Worm (Caenorhabditis elegans) whole organism, L1 larva: Measurements from ENCODE around the gene algn-12.

Experiments
- C04F5.9 ChIP-seq: sonication (generic microtip); optimal IDR thresholded peaks from 2 replicates; lab custom pipeline; 2016; ENCODE audit warnings: missing genetic modification characterization, missing compliant biosample characterization
- C16A3.4 ChIP-seq: fragments of 150-350 bp; optimal IDR thresholded peaks from 2 replicates; lab custom pipeline; 2014; ENCODE audit warnings: missing biosample characterization, missing genetic modification characterization
- C34B4.2 ChIP-seq: sonication (generic microtip); optimal IDR thresholded peaks from 2 replicates; lab custom pipeline; 2017; ENCODE audit warnings: mild to moderate bottlenecking, missing genetic modification characterization, missing compliant biosample characterization
- F16B12.6 ChIP-seq: fragments of 150-350 bp; optimal IDR thresholded peaks from 2 replicates; lab custom pipeline; 2014; ENCODE audit warnings: missing biosample characterization, missing genetic modification characterization
- aha-1 ChIP-seq: fragments of 150-350 bp; optimal IDR thresholded peaks from 2 replicates; lab custom pipeline; 2014; ENCODE audit warnings: missing biosample characterization, missing genetic modification characterization
- aly-2 ChIP-seq: fragments of 150-350 bp; optimal IDR thresholded peaks from 2 replicates; lab custom pipeline; 2014; ENCODE audit warnings: missing biosample characterization, missing genetic modification characterization
- ama-1 ChIP-seq: fragments of 150-350 bp; optimal IDR thresholded peaks from 2 replicates; lab custom pipeline; 2014
- blmp-1 ChIP-seq: fragments of 150-350 bp; optimal IDR thresholded peaks from 2 replicates; lab custom pipeline; 2014; ENCODE audit warnings: missing biosample characterization, missing genetic modification characterization
- ceh-63 ChIP-seq: fragments of 200-800 bp; sonication (Bioruptor generic); optimal IDR thresholded peaks from 2 replicates; lab custom pipeline; 2018; ENCODE audit warnings: mild to moderate bottlenecking, missing genetic modification characterization, missing compliant biosample characterization
- ceh-8 ChIP-seq: fragments of 200-800 bp; sonication (Bioruptor generic); optimal IDR thresholded peaks from 2 replicates; lab custom pipeline; 2018; ENCODE audit warnings: mild to moderate bottlenecking, missing genetic modification characterization, moderate library complexity, missing compliant biosample characterization
- ceh-82 ChIP-seq, 3 experiments: fragments of 150-350 bp in 1 of 3; sonication (generic microtip) in 2 of 3; optimal IDR thresholded peaks; 2 replicates each; lab custom pipeline; 2014 to 2017; ENCODE audit warnings: missing biosample characterization in 3 of 3, missing genetic modification characterization in 3 of 3
- dpl-1 ChIP-seq, 3 experiments: fragments of 150-350 bp in 2 of 3; sonication (generic microtip) in 1 of 3; optimal IDR thresholded peaks; 2 replicates each; lab custom pipeline; 2014 to 2017; ENCODE audit warnings: missing biosample characterization in 3 of 3, missing genetic modification characterization in 3 of 3, missing genetic modification reagents in 3 of 3
- dsc-1 ChIP-seq: sonication (generic microtip); optimal IDR thresholded peaks from 2 replicates; lab custom pipeline; 2016; ENCODE audit warnings: mild to moderate bottlenecking, missing genetic modification characterization, missing compliant biosample characterization
- efl-1 ChIP-seq, 4 experiments: fragments of 150-350 bp; optimal IDR thresholded peaks in 3 of 4; peaks in 1 of 4; 1 replicate in 1 of 4; 2 replicates in 3 of 4; lab custom pipeline; 2014; ENCODE audit warnings: missing biosample characterization in 2 of 4, missing genetic modification characterization in 2 of 4, missing genetic modification reagents in 2 of 4
- elt-2 ChIP-seq: sonication (generic microtip); optimal IDR thresholded peaks from 2 replicates; lab custom pipeline; 2016; ENCODE audit warnings: missing genetic modification characterization, mild to moderate bottlenecking, inconsistent platforms, missing compliant biosample characterization, missing genetic modification reagents
- fkh-8 ChIP-seq: sonication (generic microtip); optimal IDR thresholded peaks from 2 replicates; lab custom pipeline; 2016; ENCODE audit warnings: mild to moderate bottlenecking, missing genetic modification characterization, missing compliant biosample characterization
- fos-1 ChIP-seq: fragments of 150-350 bp; optimal IDR thresholded peaks from 2 replicates; lab custom pipeline; 2014; ENCODE audit warnings: missing biosample characterization, missing genetic modification characterization
- irx-1 ChIP-seq: sonication (generic microtip); optimal IDR thresholded peaks from 2 replicates; lab custom pipeline; 2016; ENCODE audit warnings: missing genetic modification characterization, missing compliant biosample characterization
- isw-1 ChIP-seq: fragments of 200-800 bp; sonication (Bioruptor generic); IDR thresholded peaks from 2 replicates; pipeline ENCODE4 v1.3.6; 2022; ENCODE audit warnings: missing genetic modification characterization, missing compliant biosample characterization
- jun-1 ChIP-seq: fragments of 150-350 bp; optimal IDR thresholded peaks from 2 replicates; lab custom pipeline; 2014; ENCODE audit warnings: missing biosample characterization, missing genetic modification reagents, missing genetic modification characterization
- lin-15B ChIP-seq: fragments of 150-350 bp; sonication (generic microtip); optimal IDR thresholded peaks from 3 replicates; lab custom pipeline; 2014; ENCODE audit warnings: missing biosample characterization, missing genetic modification characterization
- lin-35 ChIP-seq, 2 experiments: fragments of 150-350 bp; optimal IDR thresholded peaks; 2 replicates each; lab custom pipeline; 2014; ENCODE audit warnings: missing biosample characterization in 2 of 2, missing genetic modification characterization in 2 of 2, missing genetic modification reagents in 2 of 2
- lin-39 ChIP-seq: fragments of 150-350 bp; optimal IDR thresholded peaks from 2 replicates; lab custom pipeline; 2014; ENCODE audit warnings: missing biosample characterization, missing genetic modification reagents, missing genetic modification characterization
- lsy-2 ChIP-seq, 2 experiments: fragments of 150-350 bp; optimal IDR thresholded peaks; 2 replicates each; lab custom pipeline; 2014; ENCODE audit warnings: missing biosample characterization in 2 of 2, missing genetic modification characterization in 2 of 2
- mdl-1 ChIP-seq, 2 experiments: fragments of 150-350 bp; optimal IDR thresholded peaks; 2 replicates each; lab custom pipeline; 2014 to 2017; ENCODE audit warnings: missing biosample characterization in 2 of 2, missing genetic modification characterization in 2 of 2, inconsistent platforms in 1 of 2
- nhr-11 ChIP-seq: fragments of 150-350 bp; optimal IDR thresholded peaks from 2 replicates; lab custom pipeline; 2014; ENCODE audit warnings: missing biosample characterization, missing genetic modification characterization
- nhr-19 ChIP-seq: fragments of 200-800 bp; sonication (Bioruptor generic); conservative IDR thresholded peaks from 2 replicates; pipeline ENCODE4 v1.3.6; 2022; ENCODE audit warnings: missing genetic modification characterization, missing compliant biosample characterization
- nhr-20 ChIP-seq: sonication (generic microtip); optimal IDR thresholded peaks from 2 replicates; lab custom pipeline; 2016; ENCODE audit warnings: mild to moderate bottlenecking, missing genetic modification characterization, missing compliant biosample characterization
- nhr-237 ChIP-seq: fragments of 150-350 bp; optimal IDR thresholded peaks from 2 replicates; lab custom pipeline; 2014; ENCODE audit warnings: missing biosample characterization, missing genetic modification characterization
- nhr-47 ChIP-seq: sonication (generic microtip); optimal IDR thresholded peaks from 2 replicates; lab custom pipeline; 2016; ENCODE audit warnings: mild to moderate bottlenecking, missing genetic modification characterization, moderate library complexity, missing compliant biosample characterization
- nhr-71 ChIP-seq: sonication (generic microtip); optimal IDR thresholded peaks from 2 replicates; lab custom pipeline; 2016; ENCODE audit warnings: mild to moderate bottlenecking, missing genetic modification characterization, moderate library complexity, missing compliant biosample characterization
- nhr-77 ChIP-seq: fragments of 150-350 bp; optimal IDR thresholded peaks from 2 replicates; lab custom pipeline; 2014; ENCODE audit warnings: missing biosample characterization, missing genetic modification characterization
- nhr-85 ChIP-seq: sonication (generic microtip); peaks from one replicate; lab custom pipeline; 2016; ENCODE audit warnings: missing genetic modification characterization, inconsistent platforms, missing compliant biosample characterization
- nhr-90 ChIP-seq: sonication (generic microtip); optimal IDR thresholded peaks from 2 replicates; lab custom pipeline; 2016; ENCODE audit warnings: mild to moderate bottlenecking, missing genetic modification characterization, missing compliant biosample characterization; ENCODE audit not compliant: poor library complexity
- pax-3 ChIP-seq: fragments of 200-800 bp; sonication (Bioruptor generic); optimal IDR thresholded peaks from 2 replicates; lab custom pipeline; 2018; ENCODE audit warnings: mild to moderate bottlenecking, missing genetic modification characterization, moderate library complexity, missing compliant biosample characterization
- pqm-1 ChIP-seq: sonication (generic microtip); optimal IDR thresholded peaks from 3 replicates; lab custom pipeline; 2017; ENCODE audit warnings: missing biosample characterization, missing genetic modification characterization
- rnt-1 ChIP-seq: sonication (generic microtip); optimal IDR thresholded peaks from 2 replicates; lab custom pipeline; 2016; ENCODE audit warnings: mild to moderate bottlenecking, missing genetic modification characterization, moderate library complexity, missing compliant biosample characterization
- skn-1 ChIP-seq: fragments of 150-350 bp; optimal IDR thresholded peaks from 2 replicates; lab custom pipeline; 2014; ENCODE audit warnings: missing biosample characterization, missing genetic modification characterization
- snu-23 ChIP-seq: sonication (generic microtip); optimal IDR thresholded peaks from 2 replicates; lab custom pipeline; 2016; ENCODE audit warnings: missing genetic modification characterization, missing compliant biosample characterization
- swsn-7 ChIP-seq: sonication (generic microtip); optimal IDR thresholded peaks from 2 replicates; lab custom pipeline; 2016; ENCODE audit warnings: missing genetic modification characterization, missing compliant biosample characterization
- tbx-2 ChIP-seq: sonication (generic microtip); optimal IDR thresholded peaks from 2 replicates; lab custom pipeline; 2016; ENCODE audit warnings: missing genetic modification characterization, missing compliant biosample characterization
- unc-130 ChIP-seq: fragments of 150-350 bp; optimal IDR thresholded peaks from 2 replicates; lab custom pipeline; 2017; ENCODE audit warnings: missing biosample characterization, missing genetic modification characterization, inconsistent platforms
- unc-30 ChIP-seq: sonication (generic microtip); optimal IDR thresholded peaks from 2 replicates; lab custom pipeline; 2017; ENCODE audit warnings: missing biosample characterization, missing genetic modification characterization
- unc-86 ChIP-seq: sonication (generic microtip); optimal IDR thresholded peaks from 2 replicates; lab custom pipeline; 2016; ENCODE audit warnings: missing genetic modification characterization, missing compliant biosample characterization
- unc-98 ChIP-seq: fragments of 200-800 bp; sonication (Bioruptor generic); IDR thresholded peaks from 2 replicates; pipeline ENCODE4 v1.3.6; 2022; ENCODE audit warnings: missing genetic modification characterization, missing compliant biosample characterization
- xbp-1 ChIP-seq: sonication (generic microtip); optimal IDR thresholded peaks from 2 replicates; lab custom pipeline; 2016; ENCODE audit warnings: missing genetic modification characterization, missing compliant biosample characterization

The algn-12 gene

ce11 chrV:8027429-8028142 lies 7.3 kb upstream of the algn-12 start (continued):
- TF ChIP-seq jun-1 = no peak
- TF ChIP-seq irx-1 (tag; lab: Kevin White, UChicago) = no peak
- peak in 1 of 2 experiments; percentile 9 for TF ChIP-seq lin-35 (GFP tag; optimal IDR thresholded peaks at IDR 0.05; lab: Kevin White, UChicago)

DNA sequence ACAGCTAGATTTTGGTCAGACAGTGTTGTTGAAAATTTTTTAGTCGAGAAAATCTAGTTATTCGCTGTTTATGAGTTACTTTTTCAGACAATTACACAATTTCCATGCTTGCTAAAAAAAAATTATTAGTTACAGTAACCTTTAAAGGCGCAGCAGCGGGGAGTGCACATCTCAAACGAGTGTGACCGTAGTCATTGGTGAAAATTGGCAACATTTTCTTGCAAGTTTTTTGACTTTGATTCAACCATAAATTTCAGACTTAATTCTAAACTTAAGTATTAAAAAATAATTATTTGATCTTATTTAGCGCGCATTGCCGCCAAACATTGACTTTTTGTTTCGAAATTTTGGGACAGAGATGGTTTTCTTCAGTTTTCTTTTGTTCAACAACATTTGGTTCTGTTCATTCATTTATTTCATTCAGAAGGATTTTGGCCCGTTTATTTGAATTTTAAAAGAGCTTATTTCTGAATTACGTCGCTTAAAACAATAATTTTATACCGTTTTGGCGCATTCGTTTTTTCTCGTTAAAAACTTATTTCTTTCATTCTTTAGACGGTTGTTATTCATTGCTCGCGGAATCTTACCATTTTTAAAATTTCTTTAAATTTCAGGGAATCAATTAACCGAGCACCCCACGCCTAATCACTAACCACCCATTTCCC lies 6.0 kb upstream of the algn-12 start, which contains the start of gene oma-2:
Gene oma-2, plus strand, starts transcription at position 615 of the 665 bp plus-strand sequence.
- TF ChIP-seq lsy-2 (tag; optimal IDR thresholded peaks at IDR 0.05; lab: Kevin White, UChicago) (peak in 1 of 2 experiments; percentile 7), ceh-63 (GFP tag; lab: Kevin White, UChicago) (no peak)

- peak; percentile 39 for TF ChIP-seq unc-86
- peak; percentile 61 for TF ChIP-seq nhr-90
- TF ChIP-seq lin-15B (tag; lab: Kevin White, UChicago) = peak; percentile 40
- TF ChIP-seq F16B12.6 (tag; lab: Kevin White, UChicago) = peak; percentile 52
- peak; percentile 71 for TF ChIP-seq nhr-20 (tag; lab: Kevin White, UChicago)
- TF ChIP-seq C16A3.4 (tag; lab: Kevin White, UChicago) = peak; percentile 67
- no peak for TF ChIP-seq unc-98 (GFP tag; lab: Robert Waterston, UW)
- TF ChIP-seq nhr-11 = no peak
- peak; percentile 70 for TF ChIP-seq blmp-1 (tag; lab: Kevin White, UChicago)
- TF ChIP-seq aly-2 (tag; lab: Kevin White, UChicago) = peak; percentile 0
- TF ChIP-seq fkh-8 (tag; lab: Kevin White, UChicago) = no peak
- TF ChIP-seq ama-1 (lab: Kevin White, UChicago) = no peak
- TF ChIP-seq unc-30 (tag; lab: Kevin White, UChicago) = no peak
- TF ChIP-seq swsn-7 (tag; lab: Kevin White, UChicago) = peak; percentile 53
- peak in 1 of 2 experiments; percentile 7 for TF ChIP-seq mdl-1 (tag; optimal IDR thresholded peaks at IDR 0.05; lab: Kevin White, UChicago)
- peak; percentile 18 for TF ChIP-seq fos-1 (tag; lab: Kevin White, UChicago)
- peak; percentile 6 for TF ChIP-seq lin-39 (tag; lab: Kevin White, UChicago)
- no peak for TF ChIP-seq C04F5.9
- peak; percentile 74 to 84 for TF ChIP-seq lsy-2 (tag; optimal IDR thresholded peaks at IDR 0.05; lab: Kevin White, UChicago)
- TF ChIP-seq xbp-1 = peak; percentile 58
- peak; percentile 65 for TF ChIP-seq nhr-85 (tag; lab: Kevin White, UChicago)
- TF ChIP-seq C34B4.2 (tag; lab: Kevin White, UChicago) = no peak
- TF ChIP-seq pax-3 (tag; lab: Kevin White, UChicago) = no peak
- TF ChIP-seq nhr-77 (tag; lab: Kevin White, UChicago) = peak; percentile 51
- peak; percentile 57 for TF ChIP-seq skn-1 (tag; lab: Kevin White, UChicago)
- peak; percentile 92 to 97 (median 97) for TF ChIP-seq dpl-1 (GFP tag; optimal IDR thresholded peaks at IDR 0.05; lab: Kevin White, UChicago)
- TF ChIP-seq unc-130 (tag; lab: Kevin White, UChicago) = peak; percentile 63
- TF ChIP-seq elt-2 = peak; percentile 10
- peak; percentile 48 for TF ChIP-seq irx-1 (tag; lab: Kevin White, UChicago)
- peak; percentile 75 for TF ChIP-seq snu-23 (GFP tag; lab: Kevin White, UChicago)
- no peak for TF ChIP-seq nhr-237 (tag; lab: Kevin White, UChicago)
- peak; percentile 97 to 99 for TF ChIP-seq efl-1 (optimal IDR thresholded peaks at IDR 0.05; lab: Kevin White, UChicago)
- TF ChIP-seq efl-1 (GFP tag; optimal IDR thresholded peaks at IDR 0.05 in 1 of 2; lab: Kevin White, UChicago) = peak; percentile 97 to 100
- TF ChIP-seq dsc-1 (tag; lab: Kevin White, UChicago) = peak; percentile 51
- TF ChIP-seq nhr-47 (tag; lab: Kevin White, UChicago) = peak; percentile 70
- TF ChIP-seq ceh-82 (tag; optimal IDR thresholded peaks at IDR 0.05; lab: Kevin White, UChicago) = peak in 2 of 3 experiments; percentile 47 to 69
- TF ChIP-seq aha-1 = no peak
- peak; percentile 70 for TF ChIP-seq rnt-1 (tag; lab: Kevin White, UChicago)
- TF ChIP-seq nhr-71 (tag; lab: Kevin White, UChicago) = peak; percentile 74
- peak; percentile 23; the same call in 1 of the 2 replicates for TF ChIP-seq isw-1
- TF ChIP-seq nhr-19 (GFP tag; lab: Robert Waterston, UW) = peak; percentile 63
- TF ChIP-seq ceh-8 = no peak
- TF ChIP-seq lin-35 (GFP tag; optimal IDR thresholded peaks at IDR 0.05; lab: Kevin White, UChicago) = peak; percentile 96 to 98
- TF ChIP-seq pqm-1 = no peak
- peak; percentile 66 for TF ChIP-seq tbx-2 (tag; lab: Kevin White, UChicago)
Measured at ce11 chrV:8031121-8031520, 3.8 kb upstream of the algn-12 start, which contains the start of gene vars-1. vars-1 (plus strand) TSS chrV:8031411.
